Fruit fly (Drosophila melanogaster): Measurements from ENCODE around the gene Targ2.

Targ2 gene

dm6 chr3L:21174962-21175361 is 28.1 kb downstream of the Targ2 start:
- TF ChIP-seq usp (GFP tag; optimal IDR thresholded peaks at IDR 0.05) (no peak), Hr78 (GFP tag; optimal IDR thresholded peaks at IDR 0.05) (no peak), foxo (GFP tag; optimal IDR thresholded peaks at IDR 0.05) (no peak), Myc (optimal IDR thresholded peaks at IDR 0.05) (no peak)

dm6 chr3L:21172527-21173253 is 30.3 kb downstream of the Targ2 start, which contains the start of the genes chb and AsnS:
Gene chb, plus strand, starts transcription at chr3L:21172853.
Gene AsnS, plus strand, starts transcription at chr3L:21173118.
- no peak for TF ChIP-seq lola (GFP tag; optimal IDR thresholded peaks at IDR 0.05)
- no peak for TF ChIP-seq Hr78 (GFP tag; optimal IDR thresholded peaks at IDR 0.05)
- peak; percentile 35 for TF ChIP-seq Hr83 (GFP tag; optimal IDR thresholded peaks at IDR 0.05; ENCODE audit: poor library complexity, severe bottlenecking)
- no peak for TF ChIP-seq Rel (GFP tag; optimal IDR thresholded peaks at IDR 0.05)
- TF ChIP-seq Rel (tag; optimal IDR thresholded peaks at IDR 0.05), result peak; percentile 9
- peak; percentile 65 for TF ChIP-seq psq (GFP tag; optimal IDR thresholded peaks at IDR 0.05)
- TF ChIP-seq dmrt93B (GFP tag; optimal IDR thresholded peaks at IDR 0.05), result peak; percentile 52
- TF ChIP-seq br (GFP tag; optimal IDR thresholded peaks at IDR 0.05), result peak; percentile 77
- TF ChIP-seq rgr (GFP tag; optimal IDR thresholded peaks at IDR 0.05), result peak; percentile 92
- peak in 1 of 2 experiments; percentile 8 for TF ChIP-seq dl (GFP tag; optimal IDR thresholded peaks at IDR 0.05; ENCODE audit: insufficient read depth in 1 of 2, partially characterized antibody in 2 of 2)
- peak; percentile 42 for TF ChIP-seq Jra (GFP tag; optimal IDR thresholded peaks at IDR 0.05)
- TF ChIP-seq Hnf4 (GFP tag; optimal IDR thresholded peaks at IDR 0.05), result peak; percentile 82
- no peak for TF ChIP-seq sv (GFP tag; optimal IDR thresholded peaks at IDR 0.05)
- TF ChIP-seq Vsx2 (GFP tag; optimal IDR thresholded peaks at IDR 0.05; ENCODE audit: partially characterized antibody), result no peak
- peak; percentile 87 for TF ChIP-seq HLH106 (tag; optimal IDR thresholded peaks at IDR 0.05)
- TF ChIP-seq CG9705 (GFP tag; optimal IDR thresholded peaks at IDR 0.05), result no peak
- TF ChIP-seq Sp1 (GFP tag; optimal IDR thresholded peaks at IDR 0.05), result peak; percentile 88
- TF ChIP-seq usp (GFP tag; optimal IDR thresholded peaks at IDR 0.05), result no peak
- peak; percentile 38 for TF ChIP-seq sage (GFP tag; optimal IDR thresholded peaks at IDR 0.05)
- peak; percentile 86 for TF ChIP-seq OdsH (GFP tag; optimal IDR thresholded peaks at IDR 0.05)
- TF ChIP-seq jim (GFP tag; optimal IDR thresholded peaks at IDR 0.05), result no peak
- peak; percentile 87 for TF ChIP-seq h (GFP tag; optimal IDR thresholded peaks at IDR 0.05)
- no peak for TF ChIP-seq pan (optimal IDR thresholded peaks at IDR 0.05)
- peak; percentile 64 for TF ChIP-seq CG32264 (GFP tag; optimal IDR thresholded peaks at IDR 0.05)
- TF ChIP-seq fru (GFP tag; optimal IDR thresholded peaks at IDR 0.05), result peak; percentile 71
- TF ChIP-seq Abd-B (GFP tag; optimal IDR thresholded peaks at IDR 0.05), result no peak
- TF ChIP-seq foxo (GFP tag; optimal IDR thresholded peaks at IDR 0.05), result peak in 1 of 2 experiments; percentile 87
- peak; percentile 87 for TF ChIP-seq woc (GFP tag; optimal IDR thresholded peaks at IDR 0.05)
- TF ChIP-seq ey (GFP tag; optimal IDR thresholded peaks at IDR 0.05), result peak; percentile 83
- no peak for TF ChIP-seq Dif (GFP tag; optimal IDR thresholded peaks at IDR 0.05; ENCODE audit: partially characterized antibody)
- TF ChIP-seq N (GFP tag; optimal IDR thresholded peaks at IDR 0.05), result no peak
- peak; percentile 41 for TF ChIP-seq CrebA (GFP tag; optimal IDR thresholded peaks at IDR 0.05; ENCODE audit: borderline replicate concordance)
- TF ChIP-seq GATAd (GFP tag; optimal IDR thresholded peaks at IDR 0.05), result no peak
- TF ChIP-seq brk (GFP tag; optimal IDR thresholded peaks at IDR 0.05), result peak; percentile 47
- peak; percentile 44 for TF ChIP-seq dsf (GFP tag; optimal IDR thresholded peaks at IDR 0.05; ENCODE audit: borderline replicate concordance)

- peak; percentile 56 to 89 for TF ChIP-seq foxo (GFP tag; optimal IDR thresholded peaks at IDR 0.05)
- peak; percentile 46 for TF ChIP-seq GATAd (GFP tag; optimal IDR thresholded peaks at IDR 0.05)
- no peak for TF ChIP-seq dl (GFP tag; optimal IDR thresholded peaks at IDR 0.05; ENCODE audit: insufficient read depth in 1 of 2, partially characterized antibody in 2 of 2)
- peak; percentile 67 for TF ChIP-seq dmrt93B (GFP tag; optimal IDR thresholded peaks at IDR 0.05)
- TF ChIP-seq Hr78 (GFP tag; optimal IDR thresholded peaks at IDR 0.05), result no peak
- TF ChIP-seq sv (GFP tag; optimal IDR thresholded peaks at IDR 0.05), result peak; percentile 75
- peak; percentile 87 for TF ChIP-seq rgr (GFP tag; optimal IDR thresholded peaks at IDR 0.05)
- TF ChIP-seq brk (GFP tag; optimal IDR thresholded peaks at IDR 0.05), result no peak
- no peak for TF ChIP-seq Myc (optimal IDR thresholded peaks at IDR 0.05)
- peak; percentile 82 for TF ChIP-seq CG9705 (GFP tag; optimal IDR thresholded peaks at IDR 0.05)
- TF ChIP-seq Jra (GFP tag; optimal IDR thresholded peaks at IDR 0.05), result peak; percentile 18
- no peak for TF ChIP-seq woc (GFP tag; optimal IDR thresholded peaks at IDR 0.05)
- no peak for TF ChIP-seq lola (GFP tag; optimal IDR thresholded peaks at IDR 0.05)
- no peak for TF ChIP-seq pan (optimal IDR thresholded peaks at IDR 0.05)
- TF ChIP-seq dsf (GFP tag; optimal IDR thresholded peaks at IDR 0.05; ENCODE audit: borderline replicate concordance), result no peak
- peak; percentile 97 for TF ChIP-seq h (GFP tag; optimal IDR thresholded peaks at IDR 0.05)
- peak; percentile 89 for TF ChIP-seq HLH106 (tag; optimal IDR thresholded peaks at IDR 0.05)
- peak; percentile 46 for TF ChIP-seq psq (GFP tag; optimal IDR thresholded peaks at IDR 0.05)
- peak; percentile 52 for TF ChIP-seq Mio (GFP tag; optimal IDR thresholded peaks at IDR 0.05)
- peak; percentile 28 for TF ChIP-seq CrebA (GFP tag; optimal IDR thresholded peaks at IDR 0.05; ENCODE audit: borderline replicate concordance)
- no peak for TF ChIP-seq Rel (GFP tag; optimal IDR thresholded peaks at IDR 0.05)
- no peak for TF ChIP-seq Rel (tag; optimal IDR thresholded peaks at IDR 0.05)
- TF ChIP-seq Abd-B (GFP tag; optimal IDR thresholded peaks at IDR 0.05), result no peak
- TF ChIP-seq OdsH (GFP tag; optimal IDR thresholded peaks at IDR 0.05), result peak; percentile 81
- peak; percentile 39 for TF ChIP-seq sage (GFP tag; optimal IDR thresholded peaks at IDR 0.05)
- TF ChIP-seq Vsx2 (GFP tag; optimal IDR thresholded peaks at IDR 0.05; ENCODE audit: partially characterized antibody), result peak; percentile 9
- no peak for TF ChIP-seq usp (GFP tag; optimal IDR thresholded peaks at IDR 0.05)
- peak; percentile 88 for TF ChIP-seq Hnf4 (GFP tag; optimal IDR thresholded peaks at IDR 0.05)
- no peak for TF ChIP-seq jim (GFP tag; optimal IDR thresholded peaks at IDR 0.05)
- no peak for TF ChIP-seq Dfd (GFP tag; optimal IDR thresholded peaks at IDR 0.05)
- peak; percentile 82 for TF ChIP-seq Sp1 (GFP tag; optimal IDR thresholded peaks at IDR 0.05)
- TF ChIP-seq ey (GFP tag; optimal IDR thresholded peaks at IDR 0.05), result peak; percentile 82
- peak; percentile 92 for TF ChIP-seq fru (GFP tag; optimal IDR thresholded peaks at IDR 0.05)
- peak; percentile 43 for TF ChIP-seq Hr83 (GFP tag; optimal IDR thresholded peaks at IDR 0.05; ENCODE audit: poor library complexity, severe bottlenecking)
- no peak for TF ChIP-seq Dif (GFP tag; optimal IDR thresholded peaks at IDR 0.05; ENCODE audit: partially characterized antibody)
- no peak for TF ChIP-seq N (GFP tag; optimal IDR thresholded peaks at IDR 0.05)
- TF ChIP-seq CG32264 (GFP tag; optimal IDR thresholded peaks at IDR 0.05), result peak; percentile 62
- TF ChIP-seq br (GFP tag; optimal IDR thresholded peaks at IDR 0.05), result peak; percentile 90
Observed at dm6 chr3L:21171905-21172304, 31.1 kb downstream of the Targ2 start, which contains the start of gene Ac78C. Gene Ac78C, minus strand, starts transcription at chr3L:21171930.

Data from whole organism, wandering third instar larva.